Fruit fly (Drosophila melanogaster): Measurements from ENCODE around the gene CG11601.

The CG11601 gene

dm6 chr2L:246656-247340, 36.3 kb downstream of the CG11601 start (continued):
- no peak for TF ChIP-seq Hand (GFP tag; optimal IDR thresholded peaks at IDR 0.05)
- TF ChIP-seq ttk (GFP tag; IDR thresholded peaks at IDR 0.05): no peak
- peak; percentile 56 for TF ChIP-seq gro (GFP tag; optimal IDR thresholded peaks at IDR 0.05)
- TF ChIP-seq gfzf (GFP tag; optimal IDR thresholded peaks at IDR 0.05): no peak
- peak; percentile 86 for TF ChIP-seq abd-A (tag; optimal IDR thresholded peaks at IDR 0.05)
- peak; percentile 23 for TF ChIP-seq CG13894 (tag; optimal IDR thresholded peaks at IDR 0.05)
- TF ChIP-seq chn (GFP tag; optimal IDR thresholded peaks at IDR 0.05): peak; percentile 5
- no peak for TF ChIP-seq bowl (GFP tag; IDR thresholded peaks at IDR 0.05)
- peak; percentile 85 for TF ChIP-seq CG10209 (GFP tag; optimal IDR thresholded peaks at IDR 0.05)
- no peak for TF ChIP-seq otp (GFP tag; IDR thresholded peaks at IDR 0.05)
- TF ChIP-seq Dip2 (GFP tag; IDR thresholded peaks at IDR 0.05): no peak
- TF ChIP-seq unpg (GFP tag; optimal IDR thresholded peaks at IDR 0.05): no peak
- TF ChIP-seq cato (GFP tag; optimal IDR thresholded peaks at IDR 0.05; ENCODE audit: borderline replicate concordance): no peak
- no peak for TF ChIP-seq Meics (GFP tag; optimal IDR thresholded peaks at IDR 0.05)
- no peak for TF ChIP-seq wor (GFP tag; IDR thresholded peaks at IDR 0.05)
- no peak for TF ChIP-seq Dek (tag; optimal IDR thresholded peaks at IDR 0.05)
- TF ChIP-seq CG2678 (tag; optimal IDR thresholded peaks at IDR 0.05): no peak
- TF ChIP-seq gsb (GFP tag; IDR thresholded peaks at IDR 0.05): no peak
- TF ChIP-seq Eip74EF (GFP tag; optimal IDR thresholded peaks at IDR 0.05): no peak
- TF ChIP-seq psq (GFP tag; optimal IDR thresholded peaks at IDR 0.05): peak; percentile 99
- peak; percentile 37 for TF ChIP-seq CG10543 (GFP tag; optimal IDR thresholded peaks at IDR 0.05)
- no peak for TF ChIP-seq Hr39 (optimal IDR thresholded peaks at IDR 0.05)
- TF ChIP-seq Hey (tag; optimal IDR thresholded peaks at IDR 0.05): peak; percentile 19
- TF ChIP-seq slp2 (GFP tag; optimal IDR thresholded peaks at IDR 0.05): no peak
- TF ChIP-seq Ssrp (tag; optimal IDR thresholded peaks at IDR 0.05): no peak
- TF ChIP-seq CG1832 (GFP tag; optimal IDR thresholded peaks at IDR 0.05): no peak
- no peak for TF ChIP-seq esg (GFP tag; conservative IDR thresholded peaks at IDR 0.05)
- TF ChIP-seq sisA (GFP tag; IDR thresholded peaks at IDR 0.05): no peak
- TF ChIP-seq CG6272 (GFP tag; IDR thresholded peaks at IDR 0.05): no peak
- TF ChIP-seq gcm (GFP tag; optimal IDR thresholded peaks at IDR 0.05): no peak
- TF ChIP-seq CG8290 (GFP tag; optimal IDR thresholded peaks at IDR 0.05): no peak
- TF ChIP-seq CG8290 (tag; optimal IDR thresholded peaks at IDR 0.05): no peak
- no peak for TF ChIP-seq NK7.1 (GFP tag; optimal IDR thresholded peaks at IDR 0.05)
- no peak for TF ChIP-seq eve (GFP tag; optimal IDR thresholded peaks at IDR 0.05)
- TF ChIP-seq CG4424 (GFP tag; optimal IDR thresholded peaks at IDR 0.05): no peak
- no peak for TF ChIP-seq sens-2 (GFP tag; IDR thresholded peaks at IDR 0.05)
- TF ChIP-seq Hmx (GFP tag; optimal IDR thresholded peaks at IDR 0.05): no peak
- TF ChIP-seq CG16863 (GFP tag; optimal IDR thresholded peaks at IDR 0.05): no peak
- peak; percentile 46; the same call in 1 of the 4 replicates for TF ChIP-seq Dll (GFP tag; IDR thresholded peaks at IDR 0.05; ENCODE audit: partially characterized antibody)
- TF ChIP-seq Dp (GFP tag; optimal IDR thresholded peaks at IDR 0.05): no peak
- TF ChIP-seq fd64A (GFP tag; optimal IDR thresholded peaks at IDR 0.05): no peak
- TF ChIP-seq CG7786 (GFP tag; optimal IDR thresholded peaks at IDR 0.05): no peak
- no peak for TF ChIP-seq Ravus (GFP tag; IDR thresholded peaks at IDR 0.05)
- TF ChIP-seq CG4854 (GFP tag; optimal IDR thresholded peaks at IDR 0.05): no peak
- TF ChIP-seq CG18764 (GFP tag; optimal IDR thresholded peaks at IDR 0.05): no peak
- TF ChIP-seq CG17912 (GFP tag; optimal IDR thresholded peaks at IDR 0.05): no peak
- TF ChIP-seq zen (tag; optimal IDR thresholded peaks at IDR 0.05): no peak
- TF ChIP-seq nerfin-1 (tag; optimal IDR thresholded peaks at IDR 0.05): peak; percentile 46
- TF ChIP-seq CG34376 (GFP tag; optimal IDR thresholded peaks at IDR 0.05): peak; percentile 32
- TF ChIP-seq wdn (GFP tag; IDR thresholded peaks at IDR 0.05): no peak
- TF ChIP-seq tin (GFP tag; optimal IDR thresholded peaks at IDR 0.05): no peak

Data from whole organism, embryonic.